Worm (Caenorhabditis elegans): ENCODE measurements around the gene golg-2.

- no peak for TF ChIP-seq zag-1 (tag; optimal IDR thresholded peaks at IDR 0.05)
- no peak for TF ChIP-seq fkh-2 (tag; optimal IDR thresholded peaks at IDR 0.05)
- no peak for TF ChIP-seq sea-2 (GFP tag; optimal IDR thresholded peaks at IDR 0.05)
- TF ChIP-seq nhr-28 (tag; optimal IDR thresholded peaks at IDR 0.05): no peak
Observed at ce11 chrII:5050776-5051175, 10.9 kb upstream of the golg-2 start.

Data from whole organism, L3 larva.